Fruit fly (Drosophila melanogaster) whole organism, embryonic: ENCODE measurements around the gene CG12010.

Experiments used
- Bgb ChIP-seq: fragments of 200-800 bp; sonication (Bioruptor generic); IDR thresholded peaks from 2 replicates; pipeline ENCODE4 v1.3.6; 2022; ENCODE audit warnings: missing biosample characterization, missing genetic modification characterization; ENCODE audit not compliant: partially characterized antibody
- BtbVII ChIP-seq: fragments of 200-800 bp; sonication (Bioruptor generic); optimal IDR thresholded peaks from 3 replicates; lab custom pipeline; 2017; ENCODE audit warnings: missing biosample characterization, mild to moderate bottlenecking, missing genetic modification characterization
- CG12659 ChIP-seq: fragments of 200-800 bp; sonication (Bioruptor generic); optimal IDR thresholded peaks from 3 replicates; lab custom pipeline; 2017; ENCODE audit warnings: mild to moderate bottlenecking, missing biosample characterization, missing genetic modification reagents, missing genetic modification characterization
- CG13894 ChIP-seq: fragments of 200-800 bp; sonication (Bioruptor generic); optimal IDR thresholded peaks from 3 replicates; lab custom pipeline; 2018; ENCODE audit warnings: missing biosample characterization, mild to moderate bottlenecking, missing genetic modification characterization, moderate library complexity
- CG14965 ChIP-seq: fragments of 200-800 bp; sonication (Bioruptor generic); optimal IDR thresholded peaks from 2 replicates; lab custom pipeline; 2016; ENCODE audit warnings: missing biosample characterization, missing genetic modification characterization, borderline replicate concordance
- CG15073 ChIP-seq: fragments of 200-800 bp; sonication (Bioruptor generic); optimal IDR thresholded peaks from 2 replicates; lab custom pipeline; 2016; ENCODE audit warnings: missing biosample characterization, missing genetic modification characterization
- CG15269 ChIP-seq: fragments of 200-800 bp; sonication (Bioruptor generic); optimal IDR thresholded peaks from 2 replicates; lab custom pipeline; 2018; ENCODE audit warnings: missing biosample characterization, mild to moderate bottlenecking, missing genetic modification characterization, moderate library complexity
- CG17359 ChIP-seq: fragments of 200-800 bp; sonication (Bioruptor generic); optimal IDR thresholded peaks from 3 replicates; lab custom pipeline; 2018; ENCODE audit warnings: missing biosample characterization, mild to moderate bottlenecking, missing genetic modification characterization, moderate library complexity
- CG1792 ChIP-seq: fragments of 200-800 bp; sonication (Bioruptor generic); optimal IDR thresholded peaks from 2 replicates; lab custom pipeline; 2016; ENCODE audit warnings: missing biosample characterization, missing genetic modification characterization
- CG18011 ChIP-seq: fragments of 200-800 bp; sonication (Bioruptor generic); optimal IDR thresholded peaks from 2 replicates; lab custom pipeline; 2017; ENCODE audit warnings: missing biosample characterization, missing genetic modification characterization, mild to moderate bottlenecking, moderate library complexity, missing genotype
- CG2116 ChIP-seq: fragments of 200-800 bp; sonication (Bioruptor generic); optimal IDR thresholded peaks from 3 replicates; lab custom pipeline; 2018; ENCODE audit warnings: missing biosample characterization, mild to moderate bottlenecking, missing genetic modification characterization
- CG2199 ChIP-seq: fragments of 200-800 bp; sonication (Bioruptor generic); IDR thresholded peaks from 3 replicates; pipeline ENCODE4 v1.3.6; 2022; ENCODE audit warnings: missing biosample characterization, missing genetic modification characterization
- CG2712 ChIP-seq: fragments of 200-800 bp; optimal IDR thresholded peaks from 3 replicates; lab custom pipeline; 2019; ENCODE audit warnings: missing biosample characterization, mild to moderate bottlenecking, missing genetic modification characterization, moderate library complexity
- CG33213 ChIP-seq: fragments of 200-800 bp; sonication (Bioruptor generic); optimal IDR thresholded peaks from 3 replicates; lab custom pipeline; 2016; ENCODE audit warnings: missing biosample characterization, missing genetic modification characterization
- CG6254 ChIP-seq: fragments of 200-800 bp; sonication (Bioruptor generic); optimal IDR thresholded peaks from 3 replicates; lab custom pipeline; 2017; ENCODE audit warnings: mild to moderate bottlenecking, missing biosample characterization, missing genetic modification reagents, missing genetic modification characterization
- CG6683 ChIP-seq: fragments of 200-800 bp; sonication (Bioruptor generic); optimal IDR thresholded peaks from 2 replicates; lab custom pipeline; 2017; ENCODE audit warnings: missing biosample characterization, mild to moderate bottlenecking, missing genetic modification characterization, missing genetic modification reagents
- CTCF ChIP-seq: fragments of 200-800 bp; sonication (Bioruptor generic); optimal IDR thresholded peaks from 2 replicates; lab custom pipeline; 2017; ENCODE audit warnings: missing biosample characterization, mild to moderate bottlenecking, missing genetic modification characterization, moderate library complexity
- CkIIα-i1 ChIP-seq: fragments of 200-800 bp; sonication (Bioruptor generic); IDR thresholded peaks from 2 replicates; pipeline ENCODE4 v1.3.6; 2022; ENCODE audit warnings: missing biosample characterization, missing genetic modification characterization
- Dek ChIP-seq: fragments of 200-800 bp; sonication (Bioruptor generic); optimal IDR thresholded peaks from 3 replicates; lab custom pipeline; 2019; ENCODE audit warnings: missing biosample characterization, mild to moderate bottlenecking, missing genetic modification characterization, moderate library complexity
- Dip3 ChIP-seq: fragments of 200-800 bp; sonication (Bioruptor generic); optimal IDR thresholded peaks from 3 replicates; lab custom pipeline; 2016; ENCODE audit warnings: missing biosample characterization, missing genetic modification characterization
- Dll ChIP-seq: fragments of 200-800 bp; sonication (Bioruptor generic); IDR thresholded peaks from 4 replicates; pipeline ENCODE4 v1.3.6; 2022; ENCODE audit warnings: missing biosample characterization, missing genetic modification characterization; ENCODE audit not compliant: partially characterized antibody
- Ets97D ChIP-seq: fragments of 200-800 bp; sonication (Bioruptor generic); optimal IDR thresholded peaks from 3 replicates; lab custom pipeline; 2016; ENCODE audit warnings: missing biosample characterization, missing genetic modification characterization
- HmgD ChIP-seq: fragments of 200-800 bp; sonication (Bioruptor generic); optimal IDR thresholded peaks from 3 replicates; lab custom pipeline; 2016; ENCODE audit warnings: missing biosample characterization, missing genetic modification characterization
- Hmr ChIP-seq: fragments of 200-800 bp; sonication (Bioruptor generic); optimal IDR thresholded peaks from 3 replicates; lab custom pipeline; 2017; ENCODE audit warnings: mild to moderate bottlenecking, missing biosample characterization, missing genetic modification reagents, missing genetic modification characterization
- Hsf ChIP-seq: fragments of 200-800 bp; sonication (Bioruptor generic); optimal IDR thresholded peaks from 3 replicates; lab custom pipeline; 2016; ENCODE audit warnings: missing biosample characterization, missing genetic modification characterization
- MTF-1 ChIP-seq: fragments of 200-800 bp; sonication (Bioruptor generic); optimal IDR thresholded peaks from 2 replicates; lab custom pipeline; 2018; ENCODE audit warnings: missing biosample characterization, mild to moderate bottlenecking, missing genetic modification characterization, borderline replicate concordance
- Mrtf ChIP-seq: fragments of 200-800 bp; sonication (Bioruptor generic); IDR thresholded peaks from 3 replicates; pipeline ENCODE4 v1.3.6; 2022; ENCODE audit warnings: missing biosample characterization, missing genetic modification characterization
- NK7.1 ChIP-seq: fragments of 200-800 bp; sonication (Bioruptor generic); optimal IDR thresholded peaks from 3 replicates; lab custom pipeline; 2016; ENCODE audit warnings: missing biosample characterization, missing genetic modification characterization
- Trl ChIP-seq, 3 experiments: fragments of >200 bp in 2 of 3; fragments of 200-800 bp in 1 of 3; sonication (Bioruptor generic) in 1 of 3; optimal IDR thresholded peaks; 2 replicates in 1 of 3; 3 replicates in 2 of 3; lab custom pipeline; 2016 to 2017; ENCODE audit warnings: missing biosample characterization in 1 of 3, missing genetic modification characterization in 1 of 3
- al ChIP-seq: fragments of 200-800 bp; sonication (Bioruptor generic); IDR thresholded peaks from 2 replicates; pipeline ENCODE4 v1.3.6; 2022; ENCODE audit warnings: missing biosample characterization, missing genetic modification characterization
- amos ChIP-seq: fragments of 200-800 bp; sonication (Bioruptor generic); IDR thresholded peaks from 2 replicates; pipeline ENCODE4 v1.3.6; 2022; ENCODE audit warnings: missing biosample characterization, missing genetic modification characterization; ENCODE audit not compliant: partially characterized antibody
- aop ChIP-seq: fragments of 200-800 bp; sonication (Bioruptor generic); IDR thresholded peaks from 2 replicates; pipeline ENCODE4 v1.3.6; 2022; ENCODE audit warnings: missing biosample characterization, missing genetic modification characterization
- bab2 ChIP-seq: fragments of 200-800 bp; sonication (Bioruptor generic); optimal IDR thresholded peaks from 2 replicates; lab custom pipeline; 2016; ENCODE audit warnings: missing biosample characterization, missing genetic modification characterization
- bcd ChIP-seq: fragments of 200-800 bp; sonication (Bioruptor generic); optimal IDR thresholded peaks from 2 replicates; lab custom pipeline; 2017; ENCODE audit warnings: missing biosample characterization, mild to moderate bottlenecking, missing genetic modification characterization
- cg ChIP-seq: fragments of 200-800 bp; sonication (Bioruptor generic); optimal IDR thresholded peaks from 3 replicates; lab custom pipeline; 2019; ENCODE audit warnings: missing biosample characterization, mild to moderate bottlenecking, missing genetic modification characterization, moderate library complexity
- chn ChIP-seq: fragments of 200-800 bp; sonication (Bioruptor generic); optimal IDR thresholded peaks from 2 replicates; lab custom pipeline; 2016; ENCODE audit warnings: missing biosample characterization, missing genetic modification characterization
- ci ChIP-seq: fragments of 200-800 bp; sonication (Bioruptor generic); IDR thresholded peaks from 3 replicates; pipeline ENCODE4 v1.3.6; 2022; ENCODE audit warnings: missing biosample characterization, missing genetic modification characterization
- emc ChIP-seq: fragments of 200-800 bp; sonication (Bioruptor generic); optimal IDR thresholded peaks from 2 replicates; lab custom pipeline; 2016; ENCODE audit warnings: missing biosample characterization, missing genetic modification characterization
- ems ChIP-seq: fragments of 200-800 bp; sonication (Bioruptor generic); optimal IDR thresholded peaks from 3 replicates; lab custom pipeline; 2016; ENCODE audit warnings: missing biosample characterization, missing genetic modification characterization
- lov ChIP-seq, 2 experiments: fragments of 200-800 bp in 1 of 2; fragments of >200 bp in 1 of 2; sonication (Bioruptor generic) in 1 of 2; IDR thresholded peaks in 1 of 2; optimal IDR thresholded peaks in 1 of 2; 2 replicates in 1 of 2; 3 replicates in 1 of 2; pipeline versions ENCODE4 v1.3.6 to Lab custom; 2017 to 2022; ENCODE audit warnings: missing biosample characterization in 1 of 2, missing genetic modification characterization in 1 of 2
- pita ChIP-seq: fragments of 200-800 bp; sonication (Bioruptor generic); optimal IDR thresholded peaks from 2 replicates; lab custom pipeline; 2017; ENCODE audit warnings: missing biosample characterization, mild to moderate bottlenecking, missing genetic modification characterization
- repo ChIP-seq: fragments of 200-800 bp; sonication (Bioruptor generic); optimal IDR thresholded peaks from 2 replicates; lab custom pipeline; 2016; ENCODE audit warnings: missing biosample characterization, missing genetic modification characterization
- schlank ChIP-seq: fragments of 200-800 bp; sonication (Bioruptor generic); optimal IDR thresholded peaks from 2 replicates; lab custom pipeline; 2018; ENCODE audit warnings: missing biosample characterization, mild to moderate bottlenecking, missing genetic modification characterization
- slou ChIP-seq: fragments of 200-800 bp; sonication (Bioruptor generic); optimal IDR thresholded peaks from 3 replicates; lab custom pipeline; 2016; ENCODE audit warnings: missing biosample characterization, missing genetic modification characterization
- ssp ChIP-seq: fragments of 200-800 bp; sonication (Bioruptor generic); IDR thresholded peaks from 2 replicates; pipeline ENCODE4 v1.3.6; 2022; ENCODE audit warnings: missing biosample characterization, missing genetic modification characterization
- tup ChIP-seq: fragments of 200-800 bp; sonication (Bioruptor generic); optimal IDR thresholded peaks from 2 replicates; lab custom pipeline; 2016; ENCODE audit warnings: missing biosample characterization, mild to moderate bottlenecking, missing genetic modification characterization, moderate library complexity
- vfl ChIP-seq: fragments of 200-800 bp; sonication (Bioruptor generic); optimal IDR thresholded peaks from 2 replicates; lab custom pipeline; 2016; ENCODE audit warnings: missing biosample characterization, missing genetic modification characterization
- z ChIP-seq: fragments of 200-800 bp; sonication (Bioruptor generic); IDR thresholded peaks from 3 replicates; pipeline ENCODE4 v1.3.6; 2022; ENCODE audit warnings: missing biosample characterization, missing genetic modification characterization

The CG12010 gene

dm6 chr3L:3325925-3326903 lies 47.9 kb upstream of the CG12010 start, which contains the start of gene Gtpx (continued):
- TF ChIP-seq slou (GFP tag; lab: Kevin White, UChicago), result no peak
- no peak for TF ChIP-seq pita (GFP tag; lab: Kevin White, UChicago)
- TF ChIP-seq CG2116 (GFP tag; lab: Kevin White, UChicago), result peak; percentile 48
- TF ChIP-seq Bgb (GFP tag; lab: Robert Waterston, UW), result no peak; the same call in 1 of the 2 replicates
- no peak for TF ChIP-seq aop
- TF ChIP-seq bab2 (GFP tag; lab: Kevin White, UChicago), result no peak
- TF ChIP-seq CG15269 (tag; lab: Kevin White, UChicago), result peak; percentile 26
- no peak for TF ChIP-seq schlank (tag; lab: Kevin White, UChicago)
- peak in 1 of 2 experiments; percentile 6 for TF ChIP-seq Trl (optimal IDR thresholded peaks at IDR 0.05; lab: Kevin White, UChicago)
- peak; percentile 29 for TF ChIP-seq Trl (GFP tag; optimal IDR thresholded peaks at IDR 0.05; lab: Kevin White, UChicago)
- no peak for TF ChIP-seq NK7.1 (GFP tag; lab: Kevin White, UChicago)
- no peak for TF ChIP-seq repo
- TF ChIP-seq CkIIα-i1, result no peak
- TF ChIP-seq Ets97D (GFP tag; lab: Kevin White, UChicago), result peak; percentile 77
- peak; percentile 51; the same call in 2 of the 4 replicates for TF ChIP-seq Dll (GFP tag; lab: Robert Waterston, UW)
- TF ChIP-seq ssp, result no peak
- no peak for TF ChIP-seq tup (GFP tag; lab: Kevin White, UChicago)
- no peak for TF ChIP-seq CG6254 (GFP tag; lab: Kevin White, UChicago)
- peak; percentile 9 for TF ChIP-seq vfl (GFP tag; lab: Kevin White, UChicago)
- TF ChIP-seq CG6683 (GFP tag; lab: Kevin White, UChicago), result no peak
- peak; percentile 21; the same call in 1 of the 3 replicates for TF ChIP-seq ci
- no peak for TF ChIP-seq al (GFP tag; lab: Robert Waterston, UW)
- no peak for TF ChIP-seq BtbVII (GFP tag; lab: Kevin White, UChicago)
- no peak for TF ChIP-seq lov (optimal IDR thresholded peaks at IDR 0.05; lab: Kevin White, UChicago)
- no peak for TF ChIP-seq lov (GFP tag; IDR thresholded peaks at IDR 0.05; lab: Robert Waterston, UW)
- TF ChIP-seq ems (GFP tag; lab: Kevin White, UChicago), result peak; percentile 34
- TF ChIP-seq amos (GFP tag; lab: Robert Waterston, UW), result peak; percentile 46
- TF ChIP-seq Dip3, result no peak
- TF ChIP-seq CG14965 (GFP tag; lab: Kevin White, UChicago), result no peak
- TF ChIP-seq Dek (tag; lab: Kevin White, UChicago), result peak; percentile 37
- TF ChIP-seq Hmr (GFP tag; lab: Kevin White, UChicago), result peak; percentile 56
- TF ChIP-seq CG17359, result peak; percentile 9
- TF ChIP-seq CG12659 (GFP tag; lab: Kevin White, UChicago), result peak; percentile 84
- TF ChIP-seq Mrtf (GFP tag; lab: Robert Waterston, UW), result no peak
- peak; percentile 37 for TF ChIP-seq CG2712 (tag; lab: Kevin White, UChicago)
- no peak for TF ChIP-seq CG2199 (GFP tag; lab: Robert Waterston, UW)
- TF ChIP-seq CG18011, result peak; percentile 34
- peak; percentile 53 for TF ChIP-seq Hsf (GFP tag; lab: Kevin White, UChicago)
- peak; percentile 29 for TF ChIP-seq HmgD (GFP tag; lab: Kevin White, UChicago)
- no peak for TF ChIP-seq MTF-1
- TF ChIP-seq emc (GFP tag; lab: Kevin White, UChicago), result no peak
- peak; percentile 42 for TF ChIP-seq CG33213
- TF ChIP-seq CTCF, result no peak
- TF ChIP-seq CG15073 (GFP tag; lab: Kevin White, UChicago), result no peak
- no peak for TF ChIP-seq CG13894 (tag; lab: Kevin White, UChicago)
- TF ChIP-seq bcd (GFP tag; lab: Kevin White, UChicago), result peak; percentile 35
- TF ChIP-seq cg, result peak; percentile 71
- TF ChIP-seq CG1792 (GFP tag; lab: Kevin White, UChicago), result no peak
- TF ChIP-seq z (GFP tag; lab: Robert Waterston, UW), result no peak
- peak; percentile 3 for TF ChIP-seq chn
